Worm (Caenorhabditis elegans) whole organism, late embryonic: ENCODE data around the gene W10C6.2.

Experiments used
- C08G9.2 ChIP-seq: sonication (generic microtip); optimal IDR thresholded peaks from 2 replicates; lab custom pipeline; 2016; ENCODE audit warnings: mild to moderate bottlenecking, missing genetic modification characterization, moderate library complexity, missing compliant biosample characterization
- K09A11.1 ChIP-seq: sonication (generic microtip); optimal IDR thresholded peaks from 2 replicates; lab custom pipeline; 2017; ENCODE audit warnings: antibody characterized with exemption, mild to moderate bottlenecking, missing genetic modification characterization, missing compliant biosample characterization; ENCODE audit not compliant: insufficient read depth
- Y22D7AL.16 ChIP-seq: sonication (generic microtip); optimal IDR thresholded peaks from 2 replicates; lab custom pipeline; 2016; ENCODE audit warnings: missing genetic modification characterization, missing compliant biosample characterization
- ahr-1 ChIP-seq: sonication (generic microtip); optimal IDR thresholded peaks from 2 replicates; lab custom pipeline; 2016; ENCODE audit warnings: missing genetic modification characterization, missing compliant biosample characterization
- ceh-14 ChIP-seq: sonication (generic microtip); optimal IDR thresholded peaks from 2 replicates; lab custom pipeline; 2016; ENCODE audit warnings: missing genotype, missing genetic modification characterization, missing compliant biosample characterization
- ceh-18 ChIP-seq: sonication (generic microtip); optimal IDR thresholded peaks from 2 replicates; lab custom pipeline; 2016; ENCODE audit warnings: missing genetic modification characterization, missing compliant biosample characterization
- ceh-2 ChIP-seq: sonication (generic microtip); optimal IDR thresholded peaks from 2 replicates; lab custom pipeline; 2016; ENCODE audit warnings: missing genotype, missing genetic modification characterization, missing compliant biosample characterization
- ceh-22 ChIP-seq: sonication (generic microtip); optimal IDR thresholded peaks from 2 replicates; lab custom pipeline; 2017; ENCODE audit warnings: missing biosample characterization, missing genetic modification characterization
- ceh-31 ChIP-seq: sonication (generic microtip); optimal IDR thresholded peaks from 2 replicates; lab custom pipeline; 2016; ENCODE audit warnings: missing genetic modification characterization, missing compliant biosample characterization
- ceh-34 ChIP-seq: sonication (generic microtip); optimal IDR thresholded peaks from 2 replicates; lab custom pipeline; 2016; ENCODE audit warnings: mild to moderate bottlenecking, missing genetic modification characterization, missing compliant biosample characterization
- ceh-45 ChIP-seq: fragments of 200-800 bp; sonication (Bioruptor generic); IDR thresholded peaks from 2 replicates; pipeline ENCODE4 v1.3.6; 2022; ENCODE audit warnings: missing genetic modification reagents, missing genetic modification characterization, missing compliant biosample characterization
- ceh-48 ChIP-seq: sonication (generic microtip); optimal IDR thresholded peaks from 2 replicates; lab custom pipeline; 2016; ENCODE audit warnings: missing genetic modification characterization, inconsistent platforms, missing compliant biosample characterization
- ceh-6 ChIP-seq: fragments of 200-800 bp; sonication (Bioruptor generic); optimal IDR thresholded peaks from 2 replicates; lab custom pipeline; 2018; ENCODE audit warnings: mild to moderate bottlenecking, missing genetic modification characterization, missing compliant biosample characterization
- ceh-9 ChIP-seq: sonication (generic microtip); optimal IDR thresholded peaks from 2 replicates; lab custom pipeline; 2016; ENCODE audit warnings: mild to moderate bottlenecking, missing genetic modification characterization, inconsistent platforms, missing compliant biosample characterization
- che-1 ChIP-seq: sonication (generic microtip); optimal IDR thresholded peaks from 2 replicates; lab custom pipeline; 2016; ENCODE audit warnings: mild to moderate bottlenecking, missing genetic modification characterization, missing compliant biosample characterization
- dmd-4 ChIP-seq: sonication (generic microtip); optimal IDR thresholded peaks from 2 replicates; lab custom pipeline; 2016; ENCODE audit warnings: borderline replicate concordance, missing genetic modification characterization, missing compliant biosample characterization
- dve-1 ChIP-seq: sonication (generic microtip); optimal IDR thresholded peaks from 2 replicates; lab custom pipeline; 2017; ENCODE audit warnings: antibody characterized with exemption, mild to moderate bottlenecking, missing genetic modification characterization, missing compliant biosample characterization
- elt-2 ChIP-seq: sonication (generic microtip); optimal IDR thresholded peaks from 2 replicates; lab custom pipeline; 2016; ENCODE audit warnings: missing genetic modification reagents, missing genetic modification characterization, missing compliant biosample characterization
- ets-4 ChIP-seq: sonication (generic microtip); optimal IDR thresholded peaks from 2 replicates; lab custom pipeline; 2016; ENCODE audit warnings: missing genetic modification characterization, missing compliant biosample characterization
- fax-1 ChIP-seq: sonication (generic microtip); optimal IDR thresholded peaks from 2 replicates; lab custom pipeline; 2016; ENCODE audit warnings: missing genotype, missing genetic modification characterization, missing compliant biosample characterization
- fkh-6 ChIP-seq: sonication (generic microtip); optimal IDR thresholded peaks from 2 replicates; lab custom pipeline; 2016; ENCODE audit warnings: missing genetic modification characterization, missing compliant biosample characterization
- gmeb-2 ChIP-seq: sonication (generic microtip); optimal IDR thresholded peaks from 2 replicates; lab custom pipeline; 2016; ENCODE audit warnings: missing genetic modification characterization, inconsistent platforms, missing compliant biosample characterization
- hlh-13 ChIP-seq: fragments of 200-800 bp; sonication (Bioruptor generic); optimal IDR thresholded peaks from 2 replicates; lab custom pipeline; 2018; ENCODE audit warnings: mild to moderate bottlenecking, missing genetic modification characterization, missing compliant biosample characterization
- hlh-15 ChIP-seq: sonication (generic microtip); optimal IDR thresholded peaks from 2 replicates; lab custom pipeline; 2016; ENCODE audit warnings: missing genetic modification characterization, missing compliant biosample characterization
- hlh-30 ChIP-seq: sonication (generic microtip); optimal IDR thresholded peaks from 2 replicates; lab custom pipeline; 2017; ENCODE audit warnings: antibody characterized with exemption, missing genetic modification characterization, missing compliant biosample characterization; ENCODE audit not compliant: insufficient read depth
- hlh-6 ChIP-seq: sonication (generic microtip); optimal IDR thresholded peaks from 2 replicates; lab custom pipeline; 2016; ENCODE audit warnings: missing genotype, missing genetic modification characterization, missing compliant biosample characterization
- lin-11 ChIP-seq: fragments of 200-800 bp; sonication (Bioruptor generic); optimal IDR thresholded peaks from 2 replicates; lab custom pipeline; 2018; ENCODE audit warnings: mild to moderate bottlenecking, missing genetic modification characterization, missing compliant biosample characterization
- madf-2 ChIP-seq: sonication (generic microtip); optimal IDR thresholded peaks from 2 replicates; lab custom pipeline; 2017; ENCODE audit warnings: missing genetic modification characterization, missing compliant biosample characterization
- nfya-1 ChIP-seq: sonication (generic microtip); optimal IDR thresholded peaks from 2 replicates; lab custom pipeline; 2017; ENCODE audit warnings: missing genetic modification characterization, mild to moderate bottlenecking, missing compliant biosample characterization, antibody characterized with exemption, moderate library complexity
- nhr-11 ChIP-seq: fragments of 150-350 bp; optimal IDR thresholded peaks from 2 replicates; lab custom pipeline; 2014; ENCODE audit warnings: missing biosample characterization, missing genetic modification characterization
- nhr-232 ChIP-seq: sonication (generic microtip); optimal IDR thresholded peaks from 2 replicates; lab custom pipeline; 2016; ENCODE audit warnings: missing genetic modification characterization, missing compliant biosample characterization
- npax-4 ChIP-seq: sonication (generic microtip); optimal IDR thresholded peaks from 2 replicates; lab custom pipeline; 2016; ENCODE audit warnings: missing genetic modification characterization, missing compliant biosample characterization
- odd-2 ChIP-seq: sonication (generic microtip); optimal IDR thresholded peaks from 2 replicates; lab custom pipeline; 2017; ENCODE audit warnings: antibody characterized with exemption, mild to moderate bottlenecking, missing genetic modification characterization, missing compliant biosample characterization
- pag-3 ChIP-seq: sonication (generic microtip); optimal IDR thresholded peaks from 2 replicates; lab custom pipeline; 2016; ENCODE audit warnings: missing compliant biosample characterization, missing genetic modification characterization, borderline replicate concordance
- pat-9 ChIP-seq: fragments of 200-800 bp; sonication (Bioruptor generic); optimal IDR thresholded peaks from 2 replicates; lab custom pipeline; 2018; ENCODE audit warnings: mild to moderate bottlenecking, missing genetic modification characterization, moderate library complexity, missing compliant biosample characterization
- pax-1 ChIP-seq: fragments of 150-350 bp; optimal IDR thresholded peaks from 2 replicates; lab custom pipeline; 2014; ENCODE audit warnings: missing biosample characterization, missing genetic modification characterization
- pros-1 ChIP-seq: fragments of 150-350 bp; optimal IDR thresholded peaks from 2 replicates; lab custom pipeline; 2014; ENCODE audit warnings: missing biosample characterization, missing genetic modification reagents, missing genetic modification characterization
- rnt-1 ChIP-seq: sonication (generic microtip); optimal IDR thresholded peaks from 2 replicates; lab custom pipeline; 2016; ENCODE audit warnings: missing genetic modification characterization, missing compliant biosample characterization
- sdc-2 ChIP-seq: sonication (generic microtip); optimal IDR thresholded peaks from 2 replicates; lab custom pipeline; 2016; ENCODE audit warnings: missing genotype, missing genetic modification characterization, missing compliant biosample characterization
- sox-2 ChIP-seq: fragments of 200-800 bp; sonication (Bioruptor generic); IDR thresholded peaks from 2 replicates; pipeline ENCODE4 v1.3.6; 2022; ENCODE audit warnings: missing genetic modification reagents, missing genetic modification characterization, missing compliant biosample characterization
- sox-4 ChIP-seq: sonication (generic microtip); optimal IDR thresholded peaks from 2 replicates; lab custom pipeline; 2017; ENCODE audit warnings: mild to moderate bottlenecking, missing genetic modification characterization, inconsistent platforms, missing compliant biosample characterization
- syd-9 ChIP-seq: sonication (generic microtip); optimal IDR thresholded peaks from 2 replicates; lab custom pipeline; 2016; ENCODE audit warnings: mild to moderate bottlenecking, missing genetic modification characterization, moderate library complexity, missing compliant biosample characterization
- tbx-2 ChIP-seq: sonication (generic microtip); optimal IDR thresholded peaks from 2 replicates; lab custom pipeline; 2016; ENCODE audit warnings: missing genetic modification characterization, missing compliant biosample characterization
- tbx-7 ChIP-seq: sonication (generic microtip); optimal IDR thresholded peaks from 2 replicates; lab custom pipeline; 2016; ENCODE audit warnings: missing genotype, missing genetic modification characterization, missing compliant biosample characterization
- ttx-3 ChIP-seq: sonication (generic microtip); optimal IDR thresholded peaks from 2 replicates; lab custom pipeline; 2016; ENCODE audit warnings: missing genetic modification reagents, missing genetic modification characterization, missing compliant biosample characterization
- unc-3 ChIP-seq, 2 experiments: fragments of 200-800 bp in 1 of 2; sonication (Bioruptor generic) in 1 of 2; sonication (generic microtip) in 1 of 2; conservative IDR thresholded peaks in 1 of 2; optimal IDR thresholded peaks in 1 of 2; 2 replicates each; pipeline versions ENCODE4 v1.3.6 to Lab custom; 2016 to 2022; ENCODE audit warnings: missing compliant biosample characterization in 2 of 2, missing genetic modification characterization in 2 of 2, missing genetic modification reagents in 1 of 2
- unc-42 ChIP-seq: sonication (generic microtip); optimal IDR thresholded peaks from 2 replicates; lab custom pipeline; 2016; ENCODE audit warnings: missing genotype, missing genetic modification characterization, missing compliant biosample characterization
- zip-5 ChIP-seq: sonication (generic microtip); optimal IDR thresholded peaks from 2 replicates; lab custom pipeline; 2016; ENCODE audit warnings: missing genetic modification characterization, missing compliant biosample characterization

The W10C6.2 gene

ce11 chrII:11161675-11162074 is 40.0 kb upstream of the W10C6.2 start:
- no peak for TF ChIP-seq ceh-34 (tag; lab: Kevin White, UChicago)
- no peak for TF ChIP-seq ceh-9 (tag; lab: Kevin White, UChicago)
- TF ChIP-seq ceh-48 (tag; lab: Kevin White, UChicago): no peak
- no peak for TF ChIP-seq madf-2 (tag; lab: Kevin White, UChicago)
- no peak for TF ChIP-seq ttx-3 (tag; lab: Kevin White, UChicago)
- no peak for TF ChIP-seq nhr-232
- TF ChIP-seq nfya-1 (tag; lab: Kevin White, UChicago): no peak
- TF ChIP-seq odd-2 (tag; lab: Kevin White, UChicago): no peak
- no peak for TF ChIP-seq pax-1 (tag; lab: Kevin White, UChicago)
- no peak for TF ChIP-seq fax-1 (tag; lab: Kevin White, UChicago)
- no peak for TF ChIP-seq ceh-22
- no peak for TF ChIP-seq Y22D7AL.16
- TF ChIP-seq zip-5 (tag; lab: Kevin White, UChicago): no peak
- TF ChIP-seq hlh-6 (tag; lab: Kevin White, UChicago): no peak
- TF ChIP-seq npax-4: no peak
- no peak for TF ChIP-seq sox-4 (tag; lab: Kevin White, UChicago)
- TF ChIP-seq pros-1 (tag; lab: Kevin White, UChicago): no peak
- no peak for TF ChIP-seq ahr-1 (tag; lab: Kevin White, UChicago)

- TF ChIP-seq nhr-232 (peak; percentile 27), ceh-45 (GFP tag; lab: Robert Waterston, UW) (0 out of 2 replicates have a peak, but pooled peaks have one; percentile 35), nfya-1 (tag; lab: Kevin White, UChicago) (peak; percentile 21), madf-2 (tag; lab: Kevin White, UChicago) (peak; percentile 25), C08G9.2 (peak; percentile 38), sox-4 (tag; lab: Kevin White, UChicago) (peak; percentile 46), elt-2 (peak; percentile 63), pat-9 (tag; lab: Kevin White, UChicago) (peak; percentile 20), sdc-2 (peak; percentile 35), ceh-14 (tag; lab: Kevin White, UChicago) (peak; percentile 10), K09A11.1 (tag; lab: Kevin White, UChicago) (no peak), pag-3 (tag; lab: Kevin White, UChicago) (peak; percentile 28), hlh-15 (tag; lab: Kevin White, UChicago) (no peak), hlh-13 (GFP tag; lab: Kevin White, UChicago) (peak; percentile 31), sox-2 (no peak), lin-11 (tag; lab: Kevin White, UChicago) (no peak), dve-1 (tag; lab: Kevin White, UChicago) (peak; percentile 51), npax-4 (no peak), fkh-6 (tag; lab: Kevin White, UChicago) (peak; percentile 48), ceh-34 (tag; lab: Kevin White, UChicago) (peak; percentile 8), syd-9 (tag; lab: Kevin White, UChicago) (peak; percentile 47), fax-1 (tag; lab: Kevin White, UChicago) (peak; percentile 38), nhr-11 (tag; lab: Kevin White, UChicago) (no peak), ets-4 (tag; lab: Kevin White, UChicago) (no peak), ceh-48 (tag; lab: Kevin White, UChicago) (peak; percentile 26), gmeb-2 (tag; lab: Kevin White, UChicago) (peak; percentile 27), dmd-4 (tag; lab: Kevin White, UChicago) (peak; percentile 19), ceh-6 (GFP tag; lab: Kevin White, UChicago) (peak; percentile 11), tbx-2 (tag; lab: Kevin White, UChicago) (peak; percentile 14), unc-3 (GFP tag; conservative IDR thresholded peaks at IDR 0.05; lab: Robert Waterston, UW) (peak; percentile 52; the same call in 1 of the 2 replicates), unc-3 (tag; optimal IDR thresholded peaks at IDR 0.05; lab: Kevin White, UChicago) (no peak), ceh-31 (peak; percentile 32), tbx-7 (tag; lab: Kevin White, UChicago) (no peak), ceh-9 (tag; lab: Kevin White, UChicago) (no peak), ttx-3 (tag; lab: Kevin White, UChicago) (peak; percentile 27), che-1 (tag; lab: Kevin White, UChicago) (peak; percentile 57), ceh-18 (tag; lab: Kevin White, UChicago) (peak; percentile 48), ceh-2 (tag; lab: Kevin White, UChicago) (peak; percentile 38), unc-42 (peak; percentile 49), pax-1 (tag; lab: Kevin White, UChicago) (no peak), rnt-1 (no peak), hlh-30 (no peak)
Observed at ce11 chrII:11157660-11158059, 36.0 kb upstream of the W10C6.2 start.
